Worm (Caenorhabditis elegans): ENCODE data around the gene F41H10.2.

F41H10.2 gene

ce11 chrIV:5337649-5338048 lies 43.8 kb upstream of the F41H10.2 start:
- TF ChIP-seq zag-1 (tag; optimal IDR thresholded peaks at IDR 0.05), result no peak
- no peak for TF ChIP-seq mdl-1 (tag; optimal IDR thresholded peaks at IDR 0.05)
- TF ChIP-seq eor-1 (tag; optimal IDR thresholded peaks at IDR 0.05), result no peak
- TF ChIP-seq ZK546.5 (tag; optimal IDR thresholded peaks at IDR 0.05), result no peak
- no peak for TF ChIP-seq ceh-28 (tag; optimal IDR thresholded peaks at IDR 0.05)

DNA sequence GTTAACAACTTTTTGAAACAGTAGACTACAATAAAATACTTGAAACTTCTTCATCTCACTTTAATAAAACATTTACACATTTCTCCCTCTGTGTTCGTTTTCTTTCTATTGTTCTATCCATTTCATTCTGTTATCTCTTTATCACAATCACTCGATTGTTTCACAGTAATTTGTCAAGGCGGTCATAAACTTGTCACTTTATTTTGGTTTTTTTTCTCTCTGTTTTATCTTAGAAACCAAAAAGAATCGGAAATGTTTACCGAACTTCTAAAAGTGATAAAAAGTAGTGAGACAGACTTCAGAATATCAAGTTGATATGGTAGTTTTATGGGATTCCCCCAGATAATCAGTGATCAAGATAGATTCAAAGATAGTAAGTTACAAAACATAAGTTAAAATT lies 42.2 kb upstream of the F41H10.2 start, which contains the start of gene Y4C6B.2:
Gene Y4C6B.2, plus strand, starts transcription at position 320 of the 400 bp plus-strand sequence.
- TF ChIP-seq egl-27 (tag; optimal IDR thresholded peaks at IDR 0.05), result no peak
- TF ChIP-seq R02D3.7 (tag; optimal IDR thresholded peaks at IDR 0.05), result no peak
- peak in 1 of 3 experiments; percentile 24 for TF ChIP-seq elt-3 (tag; optimal IDR thresholded peaks at IDR 0.05)
- TF ChIP-seq unc-39 (tag; optimal IDR thresholded peaks at IDR 0.05), result no peak
- TF ChIP-seq mdl-1 (tag; optimal IDR thresholded peaks at IDR 0.05), result no peak

- TF ChIP-seq nfya-1 (tag; optimal IDR thresholded peaks at IDR 0.05; ENCODE audit: insufficient read depth) (peak; percentile 13), elt-2 (tag; optimal IDR thresholded peaks at IDR 0.05) (peak; percentile 30), nhr-43 (tag; optimal IDR thresholded peaks at IDR 0.05; ENCODE audit: poor library complexity, severe bottlenecking) (peak; percentile 17), tbx-2 (tag; optimal IDR thresholded peaks at IDR 0.05) (no peak), nhr-67 (tag; optimal IDR thresholded peaks at IDR 0.05) (no peak), nhr-23 (tag; optimal IDR thresholded peaks at IDR 0.05) (no peak), fkh-2 (tag; optimal IDR thresholded peaks at IDR 0.05) (no peak), pqm-1 (tag; optimal IDR thresholded peaks at IDR 0.05) (peak; percentile 22), nhr-25 (tag; optimal IDR thresholded peaks at IDR 0.05) (no peak)
These were observed 37.3 kb upstream of the F41H10.2 start for ce11 chrIV:5344168-5344567.

DNA sequence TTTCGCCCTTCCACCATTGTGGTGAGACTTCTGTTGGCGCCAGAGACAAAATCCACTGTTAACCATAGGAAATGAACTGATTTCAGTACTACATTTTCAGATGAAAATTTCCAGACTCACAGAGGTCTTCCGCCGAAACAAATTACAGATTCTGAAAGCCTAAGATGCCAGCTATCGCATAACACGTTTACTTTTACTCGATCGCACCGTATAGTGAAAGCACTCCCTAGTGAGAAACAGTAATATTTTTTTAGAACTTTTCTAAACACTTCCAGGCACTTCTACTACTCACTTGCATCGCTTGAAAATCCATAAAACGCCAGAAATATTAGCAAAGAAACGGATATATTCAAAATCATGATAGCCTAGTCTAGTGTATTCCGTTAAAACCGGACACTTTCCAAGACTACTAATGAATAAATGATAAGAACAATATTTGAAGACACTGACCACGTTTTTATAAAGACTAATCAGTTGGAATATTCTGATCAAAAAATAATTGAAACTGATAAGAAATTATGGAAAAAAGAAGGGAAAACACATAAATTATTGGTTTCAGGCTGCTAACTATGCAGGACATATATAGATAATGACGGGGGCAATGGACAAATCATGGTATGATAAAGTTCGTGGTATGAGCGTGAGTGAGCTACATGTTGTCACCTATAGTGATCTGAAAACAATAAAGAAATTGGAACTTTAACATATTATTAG lies 30.8 kb upstream of the F41H10.2 start, which contains the start of gene gba-4:
Gene gba-4, minus strand, starts transcription at position 418 of the 714 bp plus-strand sequence.
- TF ChIP-seq elt-2 (tag; optimal IDR thresholded peaks at IDR 0.05) (peak; percentile 81), pqm-1 (tag; optimal IDR thresholded peaks at IDR 0.05) (peak; percentile 42)

DNA sequence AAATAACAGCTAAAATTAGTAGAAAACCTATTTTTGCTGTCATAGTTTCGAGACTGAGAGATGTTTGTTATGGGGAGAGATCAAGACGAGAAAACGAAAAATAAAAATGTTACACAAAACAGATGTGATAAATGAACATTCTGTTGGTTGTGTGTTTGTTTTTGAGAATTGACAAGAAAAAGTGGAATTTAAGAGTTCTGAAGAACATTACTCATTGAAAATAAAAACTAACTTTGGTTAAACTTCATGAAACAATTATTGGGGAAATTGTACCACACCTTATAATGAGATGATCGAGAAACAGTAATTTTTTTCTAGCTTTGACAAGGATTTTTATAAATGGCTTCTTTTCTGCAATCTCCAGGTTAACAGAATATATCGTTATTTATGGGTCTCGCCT lies 28.1 kb upstream of the F41H10.2 start, which contains the start of gene Y4C6B.7:
Gene Y4C6B.7, minus strand, starts transcription at position 101 of the 400 bp plus-strand sequence.
- TF ChIP-seq elt-2 (tag; optimal IDR thresholded peaks at IDR 0.05) (no peak), eor-1 (tag; optimal IDR thresholded peaks at IDR 0.05) (no peak)

- TF ChIP-seq lin-15B (tag; optimal IDR thresholded peaks at IDR 0.05) (peak; percentile 30), R02D3.7 (tag; optimal IDR thresholded peaks at IDR 0.05) (no peak), elt-2 (tag; optimal IDR thresholded peaks at IDR 0.05) (no peak), nfya-1 (tag; optimal IDR thresholded peaks at IDR 0.05; ENCODE audit: insufficient read depth) (peak; percentile 22), lin-39 (tag; optimal IDR thresholded peaks at IDR 0.05) (no peak), nhr-237 (tag; optimal IDR thresholded peaks at IDR 0.05) (no peak)
These were observed 27.3 kb upstream of the F41H10.2 start, which contains the start of gene Y4C6B.1 for ce11 chrIV:5354124-5354523. Gene Y4C6B.1, plus strand, starts transcription at chrIV:5354488.

DNA sequence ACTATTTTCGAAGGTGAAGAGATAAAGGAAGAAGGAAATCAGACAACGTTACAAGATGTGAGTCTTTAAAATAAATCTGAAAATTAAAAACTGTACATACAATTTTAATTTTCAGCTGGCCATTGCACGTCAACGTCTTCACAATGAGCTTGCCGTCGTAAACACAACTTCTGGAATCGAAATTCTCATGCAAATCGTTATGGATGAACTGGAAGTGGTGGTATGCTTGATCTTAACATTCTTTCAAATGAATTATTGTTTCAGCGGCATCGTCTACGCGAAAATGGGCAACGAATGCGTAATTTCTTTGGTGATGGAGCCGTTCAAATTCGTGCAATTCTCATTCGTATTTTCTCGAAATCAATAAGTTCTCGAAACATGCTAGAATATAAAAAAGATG lies 26.9 kb upstream of the F41H10.2 start:
- TF ChIP-seq jun-1 (tag; optimal IDR thresholded peaks at IDR 0.05) (no peak), aly-2 (tag; optimal IDR thresholded peaks at IDR 0.05) (no peak), fos-1 (tag; optimal IDR thresholded peaks at IDR 0.05) (no peak), lin-15B (tag; optimal IDR thresholded peaks at IDR 0.05) (no peak), egl-27 (tag; optimal IDR thresholded peaks at IDR 0.05) (no peak), fkh-2 (tag; optimal IDR thresholded peaks at IDR 0.05) (no peak), nhr-25 (tag; optimal IDR thresholded peaks at IDR 0.05) (no peak), elt-3 (tag; optimal IDR thresholded peaks at IDR 0.05) (no peak), nhr-76 (tag; optimal IDR thresholded peaks at IDR 0.05) (no peak), ama-1 (optimal IDR thresholded peaks at IDR 0.05) (no peak), daf-12 (tag; optimal IDR thresholded peaks at IDR 0.05) (no peak), nhr-23 (tag; optimal IDR thresholded peaks at IDR 0.05) (no peak)
